Fruit fly (Drosophila melanogaster) whole organism, pupa: ENCODE results near the gene CG4025.

Experiments
- CG10348 ChIP-seq: fragments of 200-800 bp; sonication (Bioruptor generic); IDR thresholded peaks from 2 replicates; pipeline ENCODE4 v1.3.6; 2022; ENCODE audit warnings: missing biosample characterization, missing genetic modification characterization
- CG12605 ChIP-seq: fragments of 200-800 bp; sonication (Bioruptor generic); IDR thresholded peaks from 2 replicates; pipeline ENCODE4 v1.3.6; 2022; ENCODE audit warnings: missing biosample characterization, missing genetic modification characterization
- CG13204 ChIP-seq: fragments of 200-800 bp; sonication (Bioruptor generic); optimal IDR thresholded peaks from 2 replicates; lab custom pipeline; 2018; ENCODE audit warnings: missing biosample characterization, mild to moderate bottlenecking, missing genetic modification characterization, moderate library complexity
- CG14655 ChIP-seq: fragments of 200-800 bp; sonication (Bioruptor generic); optimal IDR thresholded peaks from 3 replicates; lab custom pipeline; 2017; ENCODE audit warnings: mild to moderate bottlenecking, missing biosample characterization, missing genetic modification reagents, missing genetic modification characterization
- CG15710 ChIP-seq: fragments of 200-800 bp; sonication (Bioruptor generic); optimal IDR thresholded peaks from 2 replicates; lab custom pipeline; 2018; ENCODE audit warnings: missing biosample characterization, mild to moderate bottlenecking, missing genetic modification characterization, moderate library complexity
- CG17806 ChIP-seq: fragments of 200-800 bp; sonication (Bioruptor generic); optimal IDR thresholded peaks from 2 replicates; lab custom pipeline; 2018; ENCODE audit warnings: missing biosample characterization, mild to moderate bottlenecking, missing genetic modification characterization, moderate library complexity
- CG32121 ChIP-seq: fragments of 200-800 bp; sonication (Bioruptor generic); IDR thresholded peaks from 2 replicates; pipeline ENCODE4 v1.3.6; 2022; ENCODE audit warnings: missing biosample characterization, missing genetic modification characterization
- CG34367 ChIP-seq: fragments of 200-800 bp; sonication (Bioruptor generic); optimal IDR thresholded peaks from 2 replicates; lab custom pipeline; 2018; ENCODE audit warnings: missing biosample characterization, mild to moderate bottlenecking, missing genetic modification characterization
- CG4496 ChIP-seq: fragments of 200-800 bp; sonication (Bioruptor generic); IDR thresholded peaks from 3 replicates; pipeline ENCODE4 v1.3.6; 2022; ENCODE audit warnings: missing biosample characterization, missing genetic modification characterization
- CG8159 ChIP-seq: fragments of 200-800 bp; sonication (Bioruptor generic); optimal IDR thresholded peaks from 3 replicates; lab custom pipeline; 2018; ENCODE audit warnings: missing biosample characterization, mild to moderate bottlenecking, missing genetic modification characterization, moderate library complexity
- CG8301 ChIP-seq: fragments of 200-800 bp; sonication (Bioruptor generic); optimal IDR thresholded peaks from 2 replicates; lab custom pipeline; 2018; ENCODE audit warnings: missing biosample characterization, mild to moderate bottlenecking, missing genetic modification characterization
- CG9948 ChIP-seq: fragments of 200-800 bp; sonication (Bioruptor generic); optimal IDR thresholded peaks from 2 replicates; lab custom pipeline; 2018; ENCODE audit warnings: missing biosample characterization, mild to moderate bottlenecking, missing genetic modification characterization, moderate library complexity
- D1 ChIP-seq: fragments of 200-800 bp; sonication (Bioruptor generic); optimal IDR thresholded peaks from 2 replicates; lab custom pipeline; 2018; ENCODE audit warnings: missing biosample characterization, mild to moderate bottlenecking, missing genetic modification characterization, moderate library complexity
- EcR ChIP-seq: fragments of 200-800 bp; sonication (Bioruptor generic); optimal IDR thresholded peaks from 3 replicates; lab custom pipeline; 2019; ENCODE audit warnings: missing biosample characterization, missing genetic modification characterization, mild to moderate bottlenecking, moderate library complexity, missing genetic modification reagents
- Ets98B ChIP-seq: fragments of 200-800 bp; sonication (Bioruptor generic); IDR thresholded peaks from 2 replicates; pipeline ENCODE4 v1.3.6; 2022; ENCODE audit warnings: missing biosample characterization, missing genetic modification characterization
- Pif1A ChIP-seq: fragments of 200-800 bp; sonication (Bioruptor generic); optimal IDR thresholded peaks from 3 replicates; lab custom pipeline; 2016; ENCODE audit warnings: missing biosample characterization, missing genetic modification characterization
- Pif1B ChIP-seq: fragments of 200-800 bp; sonication (Bioruptor generic); optimal IDR thresholded peaks from 3 replicates; lab custom pipeline; 2016; ENCODE audit warnings: missing biosample characterization, missing genetic modification characterization
- Snoo ChIP-seq: fragments of 200-800 bp; sonication (Bioruptor generic); optimal IDR thresholded peaks from 3 replicates; lab custom pipeline; 2017; ENCODE audit warnings: missing biosample characterization, mild to moderate bottlenecking, missing genetic modification characterization, inconsistent platforms
- fd96Ca ChIP-seq: fragments of 200-800 bp; sonication (Bioruptor generic); IDR thresholded peaks from 3 replicates; pipeline ENCODE4 v1.3.6; 2022; ENCODE audit warnings: missing biosample characterization, missing genetic modification characterization
- gl ChIP-seq: fragments of 200-800 bp; sonication (Bioruptor generic); optimal IDR thresholded peaks from 2 replicates; lab custom pipeline; 2018; ENCODE audit warnings: missing biosample characterization, mild to moderate bottlenecking, missing genetic modification characterization
- rn ChIP-seq: fragments of 200-800 bp; sonication (Bioruptor generic); IDR thresholded peaks from 2 replicates; pipeline ENCODE4 v1.3.6; 2022; ENCODE audit warnings: missing biosample characterization, missing genetic modification characterization

CG4025 gene

DNA sequence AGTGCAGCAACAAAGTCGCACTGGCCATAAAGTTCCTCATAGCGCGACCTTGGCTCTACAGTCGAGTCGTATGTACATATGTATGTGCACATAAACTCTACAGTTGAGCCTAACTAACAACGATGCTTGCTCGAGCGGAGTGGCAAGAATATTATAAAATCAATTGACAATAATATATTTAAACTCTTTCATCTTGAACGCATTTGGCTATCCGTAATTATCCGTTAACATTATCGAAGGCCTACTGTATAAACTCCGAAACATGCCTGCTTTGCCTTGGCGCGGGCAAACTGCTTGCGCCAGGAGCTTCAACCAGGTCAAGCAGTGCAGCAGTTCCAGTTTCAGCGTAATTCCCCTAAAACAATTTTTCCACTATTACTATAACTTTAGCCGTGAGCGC is 31.9 kb downstream of the CG4025 start:
- TF ChIP-seq CG10348 (GFP tag; lab: Robert Waterston, UW) (0 out of 2 replicates have a peak, but pooled peaks have one; percentile 23), CG15710 (tag; lab: Kevin White, UChicago) (peak; percentile 26), CG9948 (tag; lab: Kevin White, UChicago) (no peak), CG8301 (tag; lab: Kevin White, UChicago) (no peak), EcR (no peak), Snoo (tag; lab: Kevin White, UChicago) (no peak), Pif1B (no peak), CG8159 (tag; lab: Kevin White, UChicago) (no peak), CG34367 (no peak), Ets98B (peak; percentile 77), fd96Ca (GFP tag; lab: Robert Waterston, UW) (peak; percentile 75), CG17806 (tag; lab: Kevin White, UChicago) (peak; percentile 4), rn (GFP tag; lab: Robert Waterston, UW) (peak; percentile 45; the same call in 1 of the 2 replicates), CG4496 (GFP tag; lab: Robert Waterston, UW) (peak; percentile 81), CG12605 (GFP tag; lab: Robert Waterston, UW) (peak; percentile 46; the same call in 1 of the 2 replicates), CG32121 (GFP tag; lab: Robert Waterston, UW) (peak; percentile 74), D1 (tag; lab: Kevin White, UChicago) (no peak)

DNA sequence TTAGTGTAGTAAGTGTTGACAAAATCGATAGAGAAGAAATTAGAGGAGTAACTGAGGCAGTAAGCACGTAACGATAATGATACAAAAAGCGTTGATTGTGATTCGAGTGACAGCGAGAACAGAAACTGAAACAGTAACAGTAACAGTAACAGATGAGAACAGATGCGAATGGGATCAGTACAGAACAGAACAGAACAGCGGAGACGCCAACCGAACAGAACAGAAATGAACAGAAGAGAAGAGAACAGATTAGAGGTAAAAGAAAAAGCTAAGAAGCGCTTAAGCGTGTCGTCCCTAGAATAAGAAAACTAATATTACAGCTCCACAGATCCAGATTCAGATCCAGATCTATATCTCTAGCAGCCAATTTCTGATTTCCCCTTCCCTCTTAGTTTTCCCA is 35.9 kb downstream of the CG4025 start:
- TF ChIP-seq Pif1A (GFP tag; lab: Kevin White, UChicago) = no peak
- TF ChIP-seq CG10348 (GFP tag; lab: Robert Waterston, UW) = no peak
- no peak for TF ChIP-seq CG8159 (tag; lab: Kevin White, UChicago)
- TF ChIP-seq gl (tag; lab: Kevin White, UChicago) = no peak
- TF ChIP-seq CG9948 (tag; lab: Kevin White, UChicago) = no peak
- no peak for TF ChIP-seq CG12605 (GFP tag; lab: Robert Waterston, UW)
- TF ChIP-seq rn (GFP tag; lab: Robert Waterston, UW) = no peak
- no peak for TF ChIP-seq CG8301 (tag; lab: Kevin White, UChicago)
- TF ChIP-seq fd96Ca (GFP tag; lab: Robert Waterston, UW) = no peak
- TF ChIP-seq D1 (tag; lab: Kevin White, UChicago) = no peak
- no peak for TF ChIP-seq CG14655
- no peak for TF ChIP-seq CG4496 (GFP tag; lab: Robert Waterston, UW)
- no peak for TF ChIP-seq EcR
- TF ChIP-seq CG15710 (tag; lab: Kevin White, UChicago) = no peak
- no peak for TF ChIP-seq Ets98B
- no peak for TF ChIP-seq Snoo (tag; lab: Kevin White, UChicago)
- no peak for TF ChIP-seq Pif1B
- TF ChIP-seq CG17806 (tag; lab: Kevin White, UChicago) = no peak
- TF ChIP-seq CG34367 = no peak

DNA sequence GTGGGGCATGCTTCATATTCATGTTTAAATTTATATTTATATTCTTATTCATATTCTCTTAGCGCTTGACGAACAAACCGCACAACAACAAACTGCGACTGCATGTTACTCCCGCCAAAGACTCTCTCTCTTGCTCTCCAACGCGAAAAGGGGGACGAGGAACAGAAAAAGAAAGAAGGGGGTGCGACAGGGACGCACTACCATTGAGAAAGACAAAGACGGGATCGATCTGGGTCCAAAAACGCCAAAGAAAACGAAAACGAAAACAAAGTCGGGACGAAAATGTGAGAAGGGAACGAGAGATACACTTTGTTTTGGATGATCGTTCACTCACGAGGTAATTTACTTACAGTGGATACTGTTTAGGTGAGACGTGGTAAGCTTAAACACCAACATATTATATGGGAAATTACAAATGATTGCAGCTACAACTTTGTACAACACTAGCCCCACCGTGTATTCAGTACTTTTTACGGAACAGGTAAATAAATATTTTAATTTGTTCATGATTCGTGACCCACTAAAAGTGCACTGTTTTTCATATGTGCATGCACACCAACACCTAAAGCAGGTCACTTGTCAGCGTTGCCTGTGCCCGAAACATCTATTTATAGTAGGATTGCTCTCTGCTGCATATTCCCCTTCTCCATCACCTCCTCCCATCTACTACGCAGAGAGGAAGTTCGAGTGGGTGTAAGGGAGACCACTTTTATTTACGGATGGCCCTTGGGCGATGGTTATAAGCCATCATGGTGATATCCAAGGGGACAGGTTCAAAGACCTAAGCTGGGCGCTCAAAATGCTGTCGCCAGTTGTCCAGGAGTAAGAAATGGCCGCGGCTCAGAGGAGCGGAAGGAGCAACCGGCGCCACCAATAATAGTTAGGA is 45.2 kb downstream of the CG4025 start:
- TF ChIP-seq CG14655 (no peak), CG15710 (tag; lab: Kevin White, UChicago) (peak; percentile 68), CG32121 (GFP tag; lab: Robert Waterston, UW) (peak; percentile 80), CG9948 (tag; lab: Kevin White, UChicago) (peak; percentile 63), CG17806 (tag; lab: Kevin White, UChicago) (peak; percentile 58), Snoo (tag; lab: Kevin White, UChicago) (peak; percentile 2), Pif1A (GFP tag; lab: Kevin White, UChicago) (peak; percentile 72), CG8301 (tag; lab: Kevin White, UChicago) (no peak), D1 (tag; lab: Kevin White, UChicago) (no peak), rn (GFP tag; lab: Robert Waterston, UW) (0 out of 2 replicates have a peak, but pooled peaks have one; percentile 35), CG12605 (GFP tag; lab: Robert Waterston, UW) (no peak), fd96Ca (GFP tag; lab: Robert Waterston, UW) (peak; percentile 51; the same call in 1 of the 3 replicates), CG34367 (peak; percentile 53), Ets98B (peak; percentile 67), CG8159 (tag; lab: Kevin White, UChicago) (peak; percentile 71), CG4496 (GFP tag; lab: Robert Waterston, UW) (peak; percentile 75), CG13204 (peak; percentile 34), CG10348 (GFP tag; lab: Robert Waterston, UW) (no peak), Pif1B (peak; percentile 57), gl (tag; lab: Kevin White, UChicago) (peak; percentile 55), EcR (peak; percentile 40)
- TF ChIP-seq, all 21 proteins: peak for 16

DNA sequence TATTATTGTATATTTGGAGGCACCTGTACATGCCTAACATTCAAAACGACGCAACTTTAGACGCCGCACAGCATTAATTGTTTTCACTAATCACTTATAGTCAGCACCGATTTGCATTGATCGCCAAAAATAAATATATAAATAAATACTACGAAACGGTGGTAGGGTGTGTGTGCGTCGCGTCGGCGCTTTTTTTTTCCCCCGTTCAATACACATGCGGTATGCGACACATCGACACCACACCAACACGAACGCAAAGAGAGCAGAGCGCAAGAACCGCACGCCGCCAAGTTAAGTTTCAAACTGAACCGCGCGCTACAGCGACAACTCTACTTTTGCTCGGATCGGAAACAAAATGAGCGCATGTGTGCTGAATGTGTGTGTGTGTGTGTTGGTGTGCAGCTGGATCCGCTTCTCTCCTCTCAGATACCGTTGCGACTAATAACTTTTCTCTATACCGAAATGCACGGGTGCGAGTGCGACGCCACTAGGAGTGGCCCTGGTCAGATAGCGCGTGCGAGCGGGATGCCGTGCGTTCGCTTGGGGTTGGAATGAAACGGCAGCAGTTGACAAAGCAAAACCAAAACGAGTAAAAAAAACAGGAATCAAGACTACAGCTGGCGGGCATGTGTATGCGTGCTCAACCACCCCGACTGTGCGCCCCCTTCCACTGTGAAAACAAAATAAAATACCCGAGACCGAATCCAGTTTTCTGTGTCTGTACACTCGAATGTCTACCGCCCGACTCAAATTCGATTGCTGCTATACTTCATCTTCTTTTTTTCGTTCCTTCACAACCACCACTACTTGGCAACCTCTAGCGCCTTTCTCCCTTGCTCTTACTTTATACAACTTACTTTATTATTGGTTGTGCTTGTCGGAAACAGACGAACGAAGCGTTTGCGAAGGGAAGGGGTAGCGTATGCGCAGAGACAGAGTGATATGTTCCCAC is 46.5 kb downstream of the CG4025 start, which contains the start of gene ph-d:
Gene ph-d (minus strand): TSS at position 274 of the 952 bp plus-strand sequence.
- no peak for TF ChIP-seq D1 (tag; lab: Kevin White, UChicago)
- peak; percentile 88 for TF ChIP-seq CG34367
- peak; percentile 76 for TF ChIP-seq CG8301 (tag; lab: Kevin White, UChicago)
- TF ChIP-seq CG13204 = peak; percentile 78
- TF ChIP-seq rn (GFP tag; lab: Robert Waterston, UW) = peak; percentile 90
- peak; percentile 10 for TF ChIP-seq EcR
- no peak for TF ChIP-seq CG10348 (GFP tag; lab: Robert Waterston, UW)
- TF ChIP-seq fd96Ca (GFP tag; lab: Robert Waterston, UW) = peak; percentile 89
- TF ChIP-seq CG9948 (tag; lab: Kevin White, UChicago) = peak; percentile 24
- TF ChIP-seq Snoo (tag; lab: Kevin White, UChicago) = peak; percentile 61
- TF ChIP-seq CG8159 (tag; lab: Kevin White, UChicago) = peak; percentile 60
- TF ChIP-seq CG4496 (GFP tag; lab: Robert Waterston, UW) = peak; percentile 93
- TF ChIP-seq Pif1B = no peak
- TF ChIP-seq CG14655 = peak; percentile 82
- TF ChIP-seq CG12605 (GFP tag; lab: Robert Waterston, UW) = peak; percentile 88
- peak; percentile 69 for TF ChIP-seq CG15710 (tag; lab: Kevin White, UChicago)
- peak; percentile 88 for TF ChIP-seq CG32121 (GFP tag; lab: Robert Waterston, UW)
- TF ChIP-seq CG17806 (tag; lab: Kevin White, UChicago) = peak; percentile 60
- peak; percentile 84 for TF ChIP-seq Ets98B
- TF ChIP-seq gl (tag; lab: Kevin White, UChicago) = peak; percentile 97
- TF ChIP-seq Pif1A (GFP tag; lab: Kevin White, UChicago) = peak; percentile 29
